Worm (Caenorhabditis elegans) whole organism, early embryonic: ENCODE data around the gene F55G11.1.

Experiments
- B0310.2 ChIP-seq: sonication (generic microtip); optimal IDR thresholded peaks from 2 replicates; lab custom pipeline; 2016; ENCODE audit warnings: mild to moderate bottlenecking, missing genetic modification characterization, missing compliant biosample characterization
- ama-1 ChIP-seq: fragments of 150-350 bp; optimal IDR thresholded peaks from 2 replicates; lab custom pipeline; 2014
- ceh-36 ChIP-seq: sonication (generic microtip); optimal IDR thresholded peaks from 2 replicates; lab custom pipeline; 2016; ENCODE audit warnings: missing genetic modification characterization, inconsistent platforms, missing compliant biosample characterization
- hmg-4 ChIP-seq: fragments of 200-800 bp; sonication (Bioruptor generic); optimal IDR thresholded peaks from 2 replicates; lab custom pipeline; 2018; ENCODE audit warnings: mild to moderate bottlenecking, missing genetic modification characterization, missing compliant biosample characterization
- scrt-1 ChIP-seq: fragments of 200-800 bp; sonication (Bioruptor generic); IDR thresholded peaks from 2 replicates; pipeline ENCODE4 v1.3.6; 2022; ENCODE audit warnings: missing genetic modification characterization, missing compliant biosample characterization
- sea-1 ChIP-seq: fragments of 200-800 bp; sonication (Bioruptor generic); conservative IDR thresholded peaks from 2 replicates; pipeline ENCODE4 v1.3.6; 2022; ENCODE audit warnings: missing genetic modification characterization, missing compliant biosample characterization
- tra-4 ChIP-seq: sonication (generic microtip); optimal IDR thresholded peaks from 2 replicates; lab custom pipeline; 2017; ENCODE audit warnings: missing genetic modification characterization, missing compliant biosample characterization

DNA sequence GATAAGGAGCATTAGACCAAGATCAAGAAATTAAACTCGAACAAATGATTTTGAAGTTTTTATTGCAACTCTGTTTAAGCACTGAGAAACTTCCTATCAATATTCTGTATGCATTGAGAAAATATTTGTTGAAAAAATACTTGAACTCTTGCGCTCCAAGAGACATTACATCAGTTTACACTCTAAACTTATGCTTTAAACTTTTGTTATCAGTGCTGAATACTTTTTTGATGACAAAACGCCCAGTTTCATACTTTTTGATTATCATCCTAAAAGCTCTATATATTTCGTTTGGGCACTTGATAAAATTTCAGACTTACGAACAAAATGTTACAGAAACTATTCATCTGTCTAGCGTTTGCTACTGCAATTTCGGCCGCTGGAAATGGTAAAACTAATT is 29.6 kb upstream of the F55G11.1 start, which contains the start of gene dod-17:
- TF ChIP-seq ama-1 (lab: Kevin White, UChicago) = no peak
- TF ChIP-seq sea-1 (GFP tag; lab: Robert Waterston, UW) = no peak
- no peak for TF ChIP-seq ceh-36 (tag; lab: Kevin White, UChicago)
- no peak for TF ChIP-seq hmg-4 (GFP tag; lab: Kevin White, UChicago)
- no peak for TF ChIP-seq scrt-1 (GFP tag; lab: Robert Waterston, UW)
- no peak for TF ChIP-seq B0310.2 (tag; lab: Kevin White, UChicago)
- TF ChIP-seq tra-4 (tag; lab: Kevin White, UChicago) = no peak
